Fruit fly (Drosophila melanogaster) whole organism, embryonic: Measurements from ENCODE around the gene glu.

Experiments used
- Bgb ChIP-seq: fragments of 200-800 bp; sonication (Bioruptor generic); IDR thresholded peaks from 2 replicates; pipeline ENCODE4 v1.3.6; 2022; ENCODE audit warnings: missing biosample characterization, missing genetic modification characterization; ENCODE audit not compliant: partially characterized antibody
- CG1024 ChIP-seq: fragments of 200-800 bp; sonication (Bioruptor generic); IDR thresholded peaks from 2 replicates; pipeline ENCODE4 v1.3.6; 2022; ENCODE audit warnings: missing biosample characterization, missing genetic modification characterization
- CG10366 ChIP-seq: fragments of 200-800 bp; sonication (Bioruptor generic); IDR thresholded peaks from 2 replicates; pipeline ENCODE4 v1.3.6; 2022; ENCODE audit warnings: missing biosample characterization, missing genetic modification characterization
- CG10462 ChIP-seq: fragments of 200-800 bp; sonication (Bioruptor generic); optimal IDR thresholded peaks from 2 replicates; lab custom pipeline; 2016; ENCODE audit warnings: missing biosample characterization, missing genetic modification characterization
- CG1529 ChIP-seq: fragments of 200-800 bp; sonication (Bioruptor generic); optimal IDR thresholded peaks from 3 replicates; lab custom pipeline; 2018; ENCODE audit warnings: missing biosample characterization, missing genetic modification characterization
- CG15514 ChIP-seq: fragments of 200-800 bp; sonication (Bioruptor generic); optimal IDR thresholded peaks from 3 replicates; lab custom pipeline; 2017; ENCODE audit warnings: missing biosample characterization, missing genetic modification characterization, mild to moderate bottlenecking, moderate library complexity, missing genetic modification reagents
- CG1647 ChIP-seq: fragments of 200-800 bp; sonication (Bioruptor generic); optimal IDR thresholded peaks from 3 replicates; lab custom pipeline; 2016; ENCODE audit warnings: missing biosample characterization, missing genetic modification characterization
- CG17385 ChIP-seq: fragments of 200-800 bp; sonication (Bioruptor generic); optimal IDR thresholded peaks from 3 replicates; lab custom pipeline; 2018; ENCODE audit warnings: missing biosample characterization, mild to moderate bottlenecking, missing genetic modification characterization
- CG17612 ChIP-seq: fragments of 200-800 bp; sonication (Bioruptor generic); IDR thresholded peaks from 2 replicates; pipeline ENCODE4 v1.3.6; 2022; ENCODE audit warnings: missing biosample characterization, missing genetic modification characterization
- CG17912 ChIP-seq: fragments of 200-800 bp; sonication (Bioruptor generic); optimal IDR thresholded peaks from 2 replicates; lab custom pipeline; 2018; ENCODE audit warnings: missing biosample characterization, mild to moderate bottlenecking, missing genetic modification characterization
- CG18476 ChIP-seq: fragments of 200-800 bp; sonication (Bioruptor generic); optimal IDR thresholded peaks from 2 replicates; lab custom pipeline; 2016; ENCODE audit warnings: missing biosample characterization, mild to moderate bottlenecking, missing genetic modification characterization
- CG33213 ChIP-seq: fragments of 200-800 bp; sonication (Bioruptor generic); optimal IDR thresholded peaks from 3 replicates; lab custom pipeline; 2016; ENCODE audit warnings: missing biosample characterization, missing genetic modification characterization
- CG34224 ChIP-seq: fragments of 200-800 bp; sonication (Bioruptor generic); IDR thresholded peaks from 3 replicates; pipeline ENCODE4 v1.3.6; 2022; ENCODE audit warnings: missing biosample characterization, missing genetic modification characterization; ENCODE audit not compliant: partially characterized antibody
- CG3847 ChIP-seq: fragments of 200-800 bp; sonication (Bioruptor generic); IDR thresholded peaks from 2 replicates; pipeline ENCODE4 v1.3.6; 2022; ENCODE audit warnings: missing biosample characterization, missing genetic modification characterization
- CG3995 ChIP-seq: fragments of 200-800 bp; sonication (Bioruptor generic); optimal IDR thresholded peaks from 3 replicates; lab custom pipeline; 2016; ENCODE audit warnings: missing biosample characterization, missing genetic modification characterization
- CG4820 ChIP-seq: fragments of 200-800 bp; sonication (Bioruptor generic); optimal IDR thresholded peaks from 3 replicates; lab custom pipeline; 2016; ENCODE audit warnings: missing biosample characterization, missing genetic modification characterization
- CG8281 ChIP-seq: fragments of 200-800 bp; sonication (Bioruptor generic); optimal IDR thresholded peaks from 2 replicates; lab custom pipeline; 2018; ENCODE audit warnings: missing biosample characterization, mild to moderate bottlenecking, missing genetic modification characterization, moderate library complexity
- CG8388 ChIP-seq: fragments of 200-800 bp; sonication (Bioruptor generic); optimal IDR thresholded peaks from 2 replicates; lab custom pipeline; 2019; ENCODE audit warnings: missing biosample characterization, mild to moderate bottlenecking, missing genetic modification characterization, moderate library complexity
- CG8924 ChIP-seq: fragments of 200-800 bp; optimal IDR thresholded peaks from 3 replicates; lab custom pipeline; 2019; ENCODE audit warnings: missing biosample characterization, mild to moderate bottlenecking, missing genetic modification characterization, moderate library complexity
- CG9932 ChIP-seq: fragments of 200-800 bp; sonication (Bioruptor generic); IDR thresholded peaks from 2 replicates; pipeline ENCODE4 v1.3.6; 2022; ENCODE audit warnings: missing biosample characterization, missing genetic modification characterization
- Dad ChIP-seq: fragments of 200-800 bp; sonication (Bioruptor generic); optimal IDR thresholded peaks from 3 replicates; lab custom pipeline; 2016; ENCODE audit warnings: missing biosample characterization, missing genetic modification characterization
- Dip3 ChIP-seq: fragments of 200-800 bp; sonication (Bioruptor generic); optimal IDR thresholded peaks from 3 replicates; lab custom pipeline; 2016; ENCODE audit warnings: missing biosample characterization, missing genetic modification characterization
- GATAe ChIP-seq: fragments of 200-800 bp; sonication (Bioruptor generic); conservative IDR thresholded peaks from 2 replicates; pipeline ENCODE4 v1.3.6; 2022; ENCODE audit warnings: missing biosample characterization, missing genetic modification characterization
- Gug ChIP-seq: fragments of 200-800 bp; sonication (Bioruptor generic); IDR thresholded peaks from 4 replicates; pipeline ENCODE4 v1.3.6; 2022; ENCODE audit warnings: missing biosample characterization, missing genetic modification characterization
- MTF-1 ChIP-seq: fragments of 200-800 bp; sonication (Bioruptor generic); optimal IDR thresholded peaks from 2 replicates; lab custom pipeline; 2018; ENCODE audit warnings: missing biosample characterization, mild to moderate bottlenecking, missing genetic modification characterization, borderline replicate concordance
- NC2α ChIP-seq: fragments of 200-800 bp; sonication (Bioruptor generic); optimal IDR thresholded peaks from 2 replicates; lab custom pipeline; 2016; ENCODE audit warnings: missing biosample characterization, missing genetic modification characterization
- Nf-YA ChIP-seq: fragments of 200-800 bp; sonication (Bioruptor generic); IDR thresholded peaks from 2 replicates; pipeline ENCODE4 v1.3.6; 2022; ENCODE audit warnings: missing biosample characterization, missing genetic modification characterization
- Nf-YC ChIP-seq: fragments of 200-800 bp; optimal IDR thresholded peaks from 3 replicates; lab custom pipeline; 2019; ENCODE audit warnings: missing biosample characterization, mild to moderate bottlenecking, missing genetic modification characterization, moderate library complexity
- Pdp1 ChIP-seq, 2 experiments: fragments of 200-800 bp; sonication (Bioruptor generic); optimal IDR thresholded peaks; 3 replicates each; lab custom pipeline; 2016; ENCODE audit warnings: missing biosample characterization in 2 of 2, missing genetic modification characterization in 2 of 2, mild to moderate bottlenecking in 1 of 2, moderate library complexity in 1 of 2
- Sox102F ChIP-seq: fragments of 200-800 bp; sonication (Bioruptor generic); optimal IDR thresholded peaks from 2 replicates; lab custom pipeline; 2018; ENCODE audit warnings: missing biosample characterization, mild to moderate bottlenecking, missing genetic modification characterization, moderate library complexity
- Trl ChIP-seq, 3 experiments: fragments of >200 bp in 2 of 3; fragments of 200-800 bp in 1 of 3; sonication (Bioruptor generic) in 1 of 3; optimal IDR thresholded peaks; 2 replicates in 1 of 3; 3 replicates in 2 of 3; lab custom pipeline; 2016 to 2017; ENCODE audit warnings: missing biosample characterization in 1 of 3, missing genetic modification characterization in 1 of 3
- cad ChIP-seq: fragments of >200 bp; optimal IDR thresholded peaks from 2 replicates; lab custom pipeline; 2017; ENCODE audit warnings: missing biosample characterization, missing genetic modification characterization
- cato ChIP-seq: fragments of 200-800 bp; sonication (Bioruptor generic); optimal IDR thresholded peaks from 2 replicates; lab custom pipeline; 2016; ENCODE audit warnings: missing biosample characterization, missing genetic modification characterization, borderline replicate concordance
- dysf ChIP-seq: fragments of 200-800 bp; sonication (Bioruptor generic); IDR thresholded peaks from 3 replicates; pipeline ENCODE4 v1.3.6; 2022; ENCODE audit warnings: missing biosample characterization, missing genetic modification characterization
- fd3F ChIP-seq: fragments of 200-800 bp; sonication (Bioruptor generic); optimal IDR thresholded peaks from 2 replicates; lab custom pipeline; 2018; ENCODE audit warnings: missing biosample characterization, mild to moderate bottlenecking, missing genetic modification characterization, moderate library complexity
- hkb ChIP-seq, 2 experiments: fragments of 200-800 bp in 1 of 2; fragments of >200 bp in 1 of 2; sonication (Bioruptor generic) in 1 of 2; IDR thresholded peaks in 1 of 2; optimal IDR thresholded peaks in 1 of 2; 2 replicates each; pipeline versions ENCODE4 v1.3.6 to Lab custom; 2017 to 2022; ENCODE audit warnings: missing biosample characterization in 1 of 2, missing genetic modification characterization in 1 of 2
- jigr1 ChIP-seq: fragments of 200-800 bp; sonication (Bioruptor generic); IDR thresholded peaks from 3 replicates; pipeline ENCODE4 v1.3.6; 2022; ENCODE audit warnings: missing biosample characterization, missing genetic modification characterization
- lmd ChIP-seq: fragments of 200-800 bp; sonication (Bioruptor generic); IDR thresholded peaks from 2 replicates; pipeline ENCODE4 v1.3.6; 2022; ENCODE audit warnings: missing biosample characterization, missing genetic modification characterization
- nerfin-2 ChIP-seq: fragments of 200-800 bp; sonication (Bioruptor generic); IDR thresholded peaks from 2 replicates; pipeline ENCODE4 v1.3.6; 2022; ENCODE audit warnings: missing biosample characterization, missing genetic modification characterization; ENCODE audit not compliant: partially characterized antibody
- phol ChIP-seq: fragments of 200-800 bp; sonication (Bioruptor generic); optimal IDR thresholded peaks from 3 replicates; lab custom pipeline; 2018; ENCODE audit warnings: missing biosample characterization, mild to moderate bottlenecking, missing genetic modification characterization, moderate library complexity
- repo ChIP-seq: fragments of 200-800 bp; sonication (Bioruptor generic); optimal IDR thresholded peaks from 2 replicates; lab custom pipeline; 2016; ENCODE audit warnings: missing biosample characterization, missing genetic modification characterization
- sc ChIP-seq, 3 experiments: fragments of >200 bp in 2 of 3; fragments of 200-800 bp in 1 of 3; sonication (Bioruptor generic) in 1 of 3; optimal IDR thresholded peaks; 2 replicates in 2 of 3; 3 replicates in 1 of 3; lab custom pipeline; 2017; ENCODE audit warnings: mild to moderate bottlenecking in 1 of 3, missing biosample characterization in 1 of 3, missing genetic modification characterization in 1 of 3, missing genetic modification reagents in 1 of 3
- slp2 ChIP-seq: fragments of 200-800 bp; sonication (Bioruptor generic); optimal IDR thresholded peaks from 2 replicates; lab custom pipeline; 2016; ENCODE audit warnings: missing biosample characterization, missing genetic modification characterization
- sr ChIP-seq: fragments of 200-800 bp; sonication (Bioruptor generic); IDR thresholded peaks from 3 replicates; pipeline ENCODE4 v1.3.6; 2022; ENCODE audit warnings: missing biosample characterization, missing genetic modification characterization
- tgo ChIP-seq: fragments of 200-800 bp; sonication (Bioruptor generic); IDR thresholded peaks from 3 replicates; pipeline ENCODE4 v1.3.6; 2022; ENCODE audit warnings: missing biosample characterization, missing genetic modification characterization
- usp ChIP-seq: fragments of >200 bp; optimal IDR thresholded peaks from 2 replicates; lab custom pipeline; 2017; ENCODE audit warnings: missing biosample characterization, missing genetic modification characterization

The glu gene

DNA sequence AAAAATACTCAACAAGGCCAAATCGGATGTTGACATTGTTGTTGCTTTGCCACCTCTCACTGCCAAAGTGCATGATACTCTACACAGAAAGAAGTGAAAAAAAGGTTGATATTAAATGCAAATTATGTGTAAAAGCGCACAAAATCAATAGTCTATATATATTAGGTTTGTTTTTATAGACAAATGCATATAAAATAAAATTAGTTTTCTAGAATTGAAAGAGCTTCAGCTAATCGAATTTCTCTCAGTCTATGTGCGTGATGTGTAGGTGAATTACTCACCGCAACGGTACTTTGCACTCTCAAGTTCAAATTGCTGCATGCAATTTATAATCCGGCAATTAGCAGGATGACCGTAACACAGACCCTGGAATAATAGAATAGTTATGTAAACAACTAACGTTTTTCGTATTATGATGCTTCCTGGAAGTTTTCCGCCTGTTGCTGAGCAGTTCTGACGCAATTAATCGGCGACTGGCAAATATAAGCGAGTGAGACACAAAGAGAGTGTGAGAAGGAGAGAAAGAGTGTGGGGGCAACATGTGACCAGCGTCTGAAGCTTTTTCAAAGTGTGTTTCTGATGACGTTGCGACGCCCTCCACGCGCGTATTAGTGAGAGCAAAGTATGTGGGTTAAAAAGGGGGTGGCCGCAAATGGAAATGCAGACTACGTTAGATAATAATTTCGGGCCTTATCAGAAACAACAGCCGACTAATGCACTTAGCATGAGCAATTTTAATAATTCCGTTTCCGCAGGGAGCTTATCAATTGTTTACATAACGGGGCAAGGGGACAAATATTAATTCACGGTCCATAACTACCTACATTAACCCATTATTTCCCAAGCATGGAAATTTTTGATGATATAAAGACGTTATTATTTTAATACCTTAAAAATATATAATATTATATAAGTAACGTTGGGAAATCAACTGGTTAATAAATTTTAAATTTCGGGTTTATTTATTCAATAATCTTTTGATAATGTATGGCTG is 17.2 kb downstream of the glu start (continued):
- TF ChIP-seq CG8388 (GFP tag; lab: Kevin White, UChicago) = peak; percentile 94
- TF ChIP-seq CG9932 (GFP tag; lab: Robert Waterston, UW) = peak; percentile 93
- peak; percentile 83 for TF ChIP-seq CG1024 (GFP tag; lab: Robert Waterston, UW)
- peak; percentile 74 for TF ChIP-seq Dad (GFP tag; lab: Kevin White, UChicago)
- peak; percentile 90 for TF ChIP-seq lmd (GFP tag; lab: Robert Waterston, UW)
- peak; percentile 95 for TF ChIP-seq CG10366 (GFP tag; lab: Robert Waterston, UW)
- TF ChIP-seq Sox102F (GFP tag; lab: Kevin White, UChicago) = peak; percentile 96
- TF ChIP-seq NC2α = peak; percentile 74
- TF ChIP-seq fd3F (GFP tag; lab: Kevin White, UChicago) = peak; percentile 88
- TF ChIP-seq sc (optimal IDR thresholded peaks at IDR 0.05; lab: Kevin White, UChicago) = no peak
- peak; percentile 74 for TF ChIP-seq sc (GFP tag; optimal IDR thresholded peaks at IDR 0.05; lab: Kevin White, UChicago)
- peak; percentile 91 for TF ChIP-seq CG3847 (GFP tag; lab: Robert Waterston, UW)
- peak; percentile 68 for TF ChIP-seq slp2 (GFP tag; lab: Kevin White, UChicago)
- peak; percentile 96 for TF ChIP-seq tgo (GFP tag; lab: Robert Waterston, UW)
- TF ChIP-seq cad (GFP tag; lab: Kevin White, UChicago) = no peak
- no peak for TF ChIP-seq Bgb (GFP tag; lab: Robert Waterston, UW)
- TF ChIP-seq nerfin-2 (GFP tag; lab: Robert Waterston, UW) = no peak
- TF ChIP-seq Nf-YA = peak; percentile 89
- TF ChIP-seq CG17912 (GFP tag; lab: Kevin White, UChicago) = peak; percentile 54
- peak; percentile 60 for TF ChIP-seq CG33213
- peak; percentile 49 for TF ChIP-seq repo (GFP tag; lab: Kevin White, UChicago)
- TF ChIP-seq cato (GFP tag; lab: Kevin White, UChicago) = peak; percentile 79
- peak; percentile 64 for TF ChIP-seq Nf-YC (tag; lab: Kevin White, UChicago)
- TF ChIP-seq CG8281 = peak; percentile 71
- peak; percentile 77 for TF ChIP-seq GATAe
- no peak for TF ChIP-seq CG34224 (GFP tag; lab: Robert Waterston, UW)
- no peak for TF ChIP-seq hkb (optimal IDR thresholded peaks at IDR 0.05; lab: Kevin White, UChicago)
- TF ChIP-seq hkb (GFP tag; IDR thresholded peaks at IDR 0.05; lab: Robert Waterston, UW) = peak; percentile 94
- TF ChIP-seq Pdp1 (GFP tag; optimal IDR thresholded peaks at IDR 0.05; lab: Kevin White, UChicago) = peak; percentile 79 to 87
- peak; percentile 88 for TF ChIP-seq Dip3 (GFP tag; lab: Kevin White, UChicago)
- peak; percentile 93 for TF ChIP-seq CG4820
- peak; percentile 96 for TF ChIP-seq dysf (GFP tag; lab: Robert Waterston, UW)
- TF ChIP-seq CG17612 (GFP tag; lab: Robert Waterston, UW) = peak; percentile 92
- TF ChIP-seq CG3995 (GFP tag; lab: Kevin White, UChicago) = peak; percentile 59
- peak; percentile 74; the same call in 2 of the 3 replicates for TF ChIP-seq sr (GFP tag; lab: Robert Waterston, UW)
- peak; percentile 88 for TF ChIP-seq CG8924 (tag; lab: Kevin White, UChicago)
- TF ChIP-seq CG10462 (GFP tag; lab: Kevin White, UChicago) = peak; percentile 86
- TF ChIP-seq CG1647 = peak; percentile 87
- peak; percentile 80 for TF ChIP-seq MTF-1 (GFP tag; lab: Kevin White, UChicago)
- TF ChIP-seq Trl (optimal IDR thresholded peaks at IDR 0.05; lab: Kevin White, UChicago) = peak; percentile 28 to 33
- TF ChIP-seq Trl (GFP tag; optimal IDR thresholded peaks at IDR 0.05; lab: Kevin White, UChicago) = peak; percentile 76
- peak; percentile 94 for TF ChIP-seq CG18476 (GFP tag; lab: Kevin White, UChicago)
- TF ChIP-seq CG17385 = peak; percentile 86
- peak; percentile 81; the same call in 2 of the 3 replicates for TF ChIP-seq jigr1 (GFP tag; lab: Robert Waterston, UW)
- TF ChIP-seq CG15514 (GFP tag; lab: Kevin White, UChicago) = peak; percentile 79
- peak; percentile 94 for TF ChIP-seq phol (tag; lab: Kevin White, UChicago)
- TF ChIP-seq usp (GFP tag; lab: Kevin White, UChicago) = no peak
- peak; percentile 90 for TF ChIP-seq Gug (GFP tag; lab: Robert Waterston, UW)
- peak; percentile 77 for TF ChIP-seq CG1529
